Worm (Caenorhabditis elegans): ENCODE measurements around the gene Y53F4B.5.
A peak's percentile ranks its signal among the peaks of the same experiment; 100 is the strongest.

Gene Y53F4B.5

DNA sequence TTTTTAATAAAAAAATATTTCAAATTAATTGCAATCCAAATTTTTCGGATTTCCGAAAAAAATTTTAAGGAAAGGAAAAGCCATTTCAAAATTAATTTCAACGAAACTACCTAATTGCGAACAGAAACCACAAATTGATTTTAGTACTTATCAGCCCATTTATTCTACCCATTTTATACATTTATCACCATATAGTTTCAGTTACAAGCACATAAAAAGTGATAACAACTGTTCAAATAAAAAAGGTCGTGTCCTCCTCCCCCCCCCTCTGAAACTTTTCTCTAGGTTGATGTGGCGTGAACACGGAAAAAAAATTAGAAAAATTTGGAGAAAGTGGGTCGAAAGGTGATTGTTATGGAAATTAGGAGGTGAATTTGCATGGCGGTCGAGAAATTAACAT is 18.9 kb downstream of the Y53F4B.5 start:
- no peak for TF ChIP-seq aly-2 (tag; optimal IDR thresholded peaks at IDR 0.05)
- TF ChIP-seq ceh-16 (tag; optimal IDR thresholded peaks at IDR 0.05), result no peak
- TF ChIP-seq nhr-23 (tag; optimal IDR thresholded peaks at IDR 0.05), result no peak
- no peak for TF ChIP-seq nhr-129 (tag; optimal IDR thresholded peaks at IDR 0.05)
- no peak for TF ChIP-seq elt-1 (tag; optimal IDR thresholded peaks at IDR 0.05)
- TF ChIP-seq ztf-1 (GFP tag; conservative IDR thresholded peaks at IDR 0.05), result no peak
- TF ChIP-seq sma-3 (GFP tag; optimal IDR thresholded peaks at IDR 0.05), result no peak
- TF ChIP-seq R02D3.7 (tag; optimal IDR thresholded peaks at IDR 0.05), result no peak
- peak; percentile 4 for TF ChIP-seq crh-2 (tag; optimal IDR thresholded peaks at IDR 0.05)
- TF ChIP-seq fos-1 (tag; optimal IDR thresholded peaks at IDR 0.05), result peak; percentile 88

DNA sequence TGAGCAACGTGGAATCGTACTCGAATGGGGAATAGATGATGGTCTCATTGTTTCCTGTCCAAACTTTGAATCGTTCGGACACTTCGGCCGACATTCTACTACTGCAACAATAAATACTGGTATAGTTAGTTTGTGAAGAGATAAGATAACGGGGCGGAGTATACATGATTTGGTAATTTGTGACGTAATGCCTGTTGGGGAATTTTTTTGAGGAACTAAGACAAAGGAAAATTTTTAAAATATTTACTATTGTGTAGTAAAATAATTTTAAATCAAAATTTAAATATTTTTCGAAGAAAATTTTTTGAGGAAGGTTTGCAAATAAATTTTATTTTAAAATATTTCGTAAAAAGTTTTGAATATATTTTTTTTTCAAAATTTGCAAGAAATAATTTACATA is 19.8 kb downstream of the Y53F4B.5 start, which contains the start of gene elo-9:
Gene elo-9, minus strand, starts transcription at position 101 of the 400 bp plus-strand sequence.
- TF ChIP-seq sma-3 (GFP tag; optimal IDR thresholded peaks at IDR 0.05) (no peak), peb-1 (tag; optimal IDR thresholded peaks at IDR 0.05) (no peak), nhr-77 (tag; optimal IDR thresholded peaks at IDR 0.05) (no peak), blmp-1 (tag; optimal IDR thresholded peaks at IDR 0.05; ENCODE audit: insufficient read depth) (no peak), unc-55 (GFP tag; optimal IDR thresholded peaks at IDR 0.05) (no peak), crh-2 (tag; optimal IDR thresholded peaks at IDR 0.05) (no peak), ceh-16 (tag; optimal IDR thresholded peaks at IDR 0.05) (no peak), fos-1 (tag; optimal IDR thresholded peaks at IDR 0.05) (no peak)

DNA sequence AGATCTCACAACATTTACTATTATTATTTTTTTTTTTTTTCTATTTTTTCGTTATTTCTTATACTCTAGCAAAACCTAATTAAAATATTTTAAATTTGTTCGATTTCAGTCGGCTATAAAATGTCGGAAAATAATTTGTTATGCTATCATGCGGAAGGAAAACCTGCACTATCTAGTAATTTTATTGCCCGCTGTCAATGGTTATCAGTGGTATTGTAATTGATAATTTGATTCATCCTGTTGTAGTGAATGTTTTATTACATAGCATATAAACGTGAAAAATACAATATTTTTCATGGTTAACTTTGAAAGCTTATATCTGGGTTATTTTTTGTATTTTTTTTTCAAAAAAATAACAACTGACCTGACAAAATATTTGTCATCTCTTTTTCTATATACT is 24.5 kb downstream of the Y53F4B.5 start:
- TF ChIP-seq Y55F3AM.14 (GFP tag; optimal IDR thresholded peaks at IDR 0.05) (no peak), fos-1 (tag; optimal IDR thresholded peaks at IDR 0.05) (peak; percentile 89), ztf-11 (tag; optimal IDR thresholded peaks at IDR 0.05) (no peak), unc-62 (GFP tag; optimal IDR thresholded peaks at IDR 0.05) (no peak), nhr-11 (tag; optimal IDR thresholded peaks at IDR 0.05) (no peak)

DNA sequence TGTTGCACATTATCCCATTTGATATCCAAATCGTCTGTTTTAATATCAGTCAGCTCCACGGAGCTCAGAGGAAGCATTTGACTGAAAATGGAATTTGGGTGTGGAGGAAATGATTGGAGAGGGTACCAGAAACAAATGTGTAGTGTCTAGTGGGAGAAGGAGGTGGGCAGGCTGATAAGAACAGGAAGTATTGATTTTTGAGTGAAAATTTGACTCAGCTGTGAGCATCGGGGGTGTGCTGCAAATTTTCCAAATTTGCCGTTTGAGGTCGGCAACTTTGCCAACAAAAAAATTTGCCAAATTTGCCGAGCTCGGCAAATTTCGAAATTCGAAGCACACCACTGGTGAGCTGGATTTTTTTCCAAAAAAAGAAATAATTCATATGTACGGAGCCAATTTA is 25.7 kb downstream of the Y53F4B.5 start, which contains the start of gene Y53F4B.1:
Gene Y53F4B.1, minus strand, starts transcription at position 101 of the 400 bp plus-strand sequence.
- TF ChIP-seq fos-1 (tag; optimal IDR thresholded peaks at IDR 0.05) (peak; percentile 26), sma-3 (GFP tag; optimal IDR thresholded peaks at IDR 0.05) (no peak), nhr-25 (tag; optimal IDR thresholded peaks at IDR 0.05) (no peak), skn-1 (tag; optimal IDR thresholded peaks at IDR 0.05) (no peak)

DNA sequence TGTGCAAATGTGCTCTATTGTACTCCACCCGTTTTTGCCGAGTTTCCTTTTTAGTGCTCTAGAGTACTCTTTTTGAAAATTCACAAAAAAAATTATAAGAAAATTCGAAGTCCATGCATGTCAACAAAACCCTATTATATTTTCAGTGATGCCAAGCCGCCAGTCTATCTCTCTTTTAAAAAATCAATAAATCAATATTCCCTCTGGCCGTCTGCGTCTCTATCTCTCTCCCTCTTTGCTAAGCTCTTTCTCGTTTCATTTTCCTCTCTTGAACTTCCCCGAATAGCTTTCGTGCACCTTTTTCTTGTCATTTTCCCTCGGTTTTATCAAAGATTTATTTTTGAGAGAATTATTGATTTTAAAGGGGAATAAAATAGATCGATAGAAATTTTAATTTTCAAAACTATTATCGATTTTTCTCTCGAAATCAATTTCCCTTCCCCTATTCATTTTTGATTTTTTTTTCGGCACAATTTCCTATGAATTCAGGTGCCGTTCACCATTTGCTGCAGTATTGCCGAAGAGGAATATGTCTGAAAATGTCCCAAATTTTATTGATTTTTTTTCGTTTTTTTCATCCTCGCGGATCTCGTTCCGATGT is 31.2 kb downstream of the Y53F4B.5 start:
- TF ChIP-seq C34F6.9 (tag; optimal IDR thresholded peaks at IDR 0.05) (no peak), nhr-237 (tag; optimal IDR thresholded peaks at IDR 0.05) (no peak)

DNA sequence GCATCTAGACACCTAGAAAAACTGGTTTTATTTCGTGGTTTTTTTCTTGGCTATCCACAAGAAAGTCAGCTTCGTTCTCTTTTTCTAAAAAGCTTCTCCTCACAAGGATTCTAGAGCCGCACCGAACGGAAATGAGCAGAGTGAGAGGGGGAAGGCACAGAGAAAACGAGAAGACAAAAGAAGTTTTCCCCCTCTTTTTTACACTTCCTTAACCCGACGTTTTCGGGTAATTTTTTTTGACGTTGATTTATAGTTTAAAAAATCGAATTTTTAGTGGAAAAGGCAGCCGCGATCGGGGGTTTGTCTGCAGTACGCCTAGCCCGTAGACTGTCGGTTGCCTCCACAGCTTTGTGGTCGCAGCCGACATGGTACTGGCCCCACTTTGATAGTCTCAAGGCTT is 37.3 kb downstream of the Y53F4B.5 start:
- peak; percentile 14 for TF ChIP-seq unc-55 (GFP tag; optimal IDR thresholded peaks at IDR 0.05)
- no peak for TF ChIP-seq ztf-11 (tag; optimal IDR thresholded peaks at IDR 0.05)

DNA sequence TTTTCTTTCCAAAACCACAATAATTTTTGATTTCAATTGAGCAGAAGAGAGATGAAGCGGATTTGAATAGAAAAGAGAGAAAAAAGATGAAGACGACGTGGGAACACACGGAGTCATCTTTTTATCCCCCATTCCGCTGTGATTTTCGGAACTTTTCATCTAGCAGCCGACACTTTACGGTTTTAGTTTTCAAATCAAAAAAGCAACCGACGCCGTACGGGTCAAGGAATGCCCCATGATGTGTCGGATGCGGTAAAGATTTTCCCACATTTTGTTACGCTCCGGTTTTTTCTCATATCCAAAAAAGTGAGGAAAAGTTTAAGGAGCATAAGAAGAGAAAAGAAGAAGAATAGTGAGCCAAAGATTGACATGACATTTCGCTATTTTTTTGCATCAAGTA is 38.3 kb downstream of the Y53F4B.5 start:
- TF ChIP-seq nhr-237 (tag; optimal IDR thresholded peaks at IDR 0.05) (no peak), snpc-4 (tag; optimal IDR thresholded peaks at IDR 0.05) (peak; percentile 76)

DNA sequence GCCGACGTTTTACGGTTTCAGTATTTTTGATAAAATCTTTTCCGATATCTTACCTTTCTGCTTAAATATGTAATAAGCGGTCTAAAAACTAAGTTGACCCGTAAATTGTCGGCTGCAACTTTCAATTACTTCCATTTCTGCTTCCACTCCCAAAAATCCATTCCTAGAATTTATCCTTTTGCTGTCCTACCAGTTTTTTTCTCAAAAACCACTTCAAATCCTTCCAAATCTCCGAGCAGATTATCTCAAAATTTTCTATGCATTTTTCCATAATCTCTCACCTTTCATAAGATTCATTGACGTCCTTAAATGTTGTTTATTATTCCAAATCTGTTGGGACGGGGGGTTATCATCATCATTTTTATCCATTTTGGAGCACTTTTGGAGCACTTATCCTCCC is 42.8 kb downstream of the Y53F4B.5 start:
- TF ChIP-seq ztf-11 (tag; optimal IDR thresholded peaks at IDR 0.05) (no peak), ceh-16 (tag; optimal IDR thresholded peaks at IDR 0.05) (no peak), nhr-237 (tag; optimal IDR thresholded peaks at IDR 0.05) (no peak), fos-1 (tag; optimal IDR thresholded peaks at IDR 0.05) (no peak), Y55F3AM.14 (GFP tag; optimal IDR thresholded peaks at IDR 0.05) (no peak), sma-9 (GFP tag; optimal IDR thresholded peaks at IDR 0.05) (no peak), sma-9 (tag; optimal IDR thresholded peaks at IDR 0.05) (no peak), nhr-129 (tag; optimal IDR thresholded peaks at IDR 0.05) (no peak), aly-2 (tag; optimal IDR thresholded peaks at IDR 0.05) (no peak), lin-11 (tag; optimal IDR thresholded peaks at IDR 0.05) (no peak), ceh-82 (tag; optimal IDR thresholded peaks at IDR 0.05) (no peak)

All from whole organism, L2 larva.